Fruit fly (Drosophila melanogaster): ENCODE measurements around the gene CG5050.

DNA sequence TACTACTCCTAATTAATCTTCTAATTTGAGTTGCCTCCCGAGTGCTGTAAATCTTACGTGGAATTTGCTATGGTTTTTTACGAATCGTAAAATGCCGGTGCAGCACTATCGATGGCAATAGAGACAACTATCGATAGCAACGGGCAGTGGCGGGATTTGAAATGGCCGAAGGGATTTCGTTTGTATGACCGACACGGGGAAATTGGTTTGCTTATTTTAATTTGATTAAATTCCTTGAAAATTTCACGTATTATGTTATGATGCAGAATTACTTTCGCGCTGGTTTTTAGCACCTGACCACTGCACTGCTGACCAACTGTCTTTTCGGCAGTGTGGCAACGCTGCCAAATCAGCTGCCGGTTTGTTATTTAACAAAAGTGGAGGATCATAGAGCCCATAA lies 31.4 kb downstream of the CG5050 start, which contains the start of the genes GCS2beta and CG5131:
- no peak for TF ChIP-seq EcR (GFP tag; optimal IDR thresholded peaks at IDR 0.05)
- no peak for TF ChIP-seq usp (GFP tag; optimal IDR thresholded peaks at IDR 0.05)
